Fruit fly (Drosophila melanogaster) whole organism, pupa: ENCODE measurements around the gene Rab8.

ENCODE experiments used
- CG13204 ChIP-seq: fragments of 200-800 bp; sonication (Bioruptor generic); optimal IDR thresholded peaks from 2 replicates; lab custom pipeline; 2018; ENCODE audit warnings: missing biosample characterization, mild to moderate bottlenecking, missing genetic modification characterization, moderate library complexity
- CG14655 ChIP-seq: fragments of 200-800 bp; sonication (Bioruptor generic); optimal IDR thresholded peaks from 3 replicates; lab custom pipeline; 2017; ENCODE audit warnings: mild to moderate bottlenecking, missing biosample characterization, missing genetic modification reagents, missing genetic modification characterization
- CG17806 ChIP-seq: fragments of 200-800 bp; sonication (Bioruptor generic); optimal IDR thresholded peaks from 2 replicates; lab custom pipeline; 2018; ENCODE audit warnings: missing biosample characterization, mild to moderate bottlenecking, missing genetic modification characterization, moderate library complexity
- CG32121 ChIP-seq: fragments of 200-800 bp; sonication (Bioruptor generic); IDR thresholded peaks from 2 replicates; pipeline ENCODE4 v1.3.6; 2022; ENCODE audit warnings: missing biosample characterization, missing genetic modification characterization
- CG34367 ChIP-seq: fragments of 200-800 bp; sonication (Bioruptor generic); optimal IDR thresholded peaks from 2 replicates; lab custom pipeline; 2018; ENCODE audit warnings: missing biosample characterization, mild to moderate bottlenecking, missing genetic modification characterization
- CG8301 ChIP-seq: fragments of 200-800 bp; sonication (Bioruptor generic); optimal IDR thresholded peaks from 2 replicates; lab custom pipeline; 2018; ENCODE audit warnings: missing biosample characterization, mild to moderate bottlenecking, missing genetic modification characterization
- D1 ChIP-seq: fragments of 200-800 bp; sonication (Bioruptor generic); optimal IDR thresholded peaks from 2 replicates; lab custom pipeline; 2018; ENCODE audit warnings: missing biosample characterization, mild to moderate bottlenecking, missing genetic modification characterization, moderate library complexity
- EcR ChIP-seq: fragments of 200-800 bp; sonication (Bioruptor generic); optimal IDR thresholded peaks from 3 replicates; lab custom pipeline; 2019; ENCODE audit warnings: missing biosample characterization, missing genetic modification characterization, mild to moderate bottlenecking, moderate library complexity, missing genetic modification reagents
- Pif1A ChIP-seq: fragments of 200-800 bp; sonication (Bioruptor generic); optimal IDR thresholded peaks from 3 replicates; lab custom pipeline; 2016; ENCODE audit warnings: missing biosample characterization, missing genetic modification characterization
- Pif1B ChIP-seq: fragments of 200-800 bp; sonication (Bioruptor generic); optimal IDR thresholded peaks from 3 replicates; lab custom pipeline; 2016; ENCODE audit warnings: missing biosample characterization, missing genetic modification characterization
- Snoo ChIP-seq: fragments of 200-800 bp; sonication (Bioruptor generic); optimal IDR thresholded peaks from 3 replicates; lab custom pipeline; 2017; ENCODE audit warnings: missing biosample characterization, mild to moderate bottlenecking, missing genetic modification characterization, inconsistent platforms
- fd96Ca ChIP-seq: fragments of 200-800 bp; sonication (Bioruptor generic); IDR thresholded peaks from 3 replicates; pipeline ENCODE4 v1.3.6; 2022; ENCODE audit warnings: missing biosample characterization, missing genetic modification characterization
- gl ChIP-seq: fragments of 200-800 bp; sonication (Bioruptor generic); optimal IDR thresholded peaks from 2 replicates; lab custom pipeline; 2018; ENCODE audit warnings: missing biosample characterization, mild to moderate bottlenecking, missing genetic modification characterization
- rn ChIP-seq: fragments of 200-800 bp; sonication (Bioruptor generic); IDR thresholded peaks from 2 replicates; pipeline ENCODE4 v1.3.6; 2022; ENCODE audit warnings: missing biosample characterization, missing genetic modification characterization

DNA sequence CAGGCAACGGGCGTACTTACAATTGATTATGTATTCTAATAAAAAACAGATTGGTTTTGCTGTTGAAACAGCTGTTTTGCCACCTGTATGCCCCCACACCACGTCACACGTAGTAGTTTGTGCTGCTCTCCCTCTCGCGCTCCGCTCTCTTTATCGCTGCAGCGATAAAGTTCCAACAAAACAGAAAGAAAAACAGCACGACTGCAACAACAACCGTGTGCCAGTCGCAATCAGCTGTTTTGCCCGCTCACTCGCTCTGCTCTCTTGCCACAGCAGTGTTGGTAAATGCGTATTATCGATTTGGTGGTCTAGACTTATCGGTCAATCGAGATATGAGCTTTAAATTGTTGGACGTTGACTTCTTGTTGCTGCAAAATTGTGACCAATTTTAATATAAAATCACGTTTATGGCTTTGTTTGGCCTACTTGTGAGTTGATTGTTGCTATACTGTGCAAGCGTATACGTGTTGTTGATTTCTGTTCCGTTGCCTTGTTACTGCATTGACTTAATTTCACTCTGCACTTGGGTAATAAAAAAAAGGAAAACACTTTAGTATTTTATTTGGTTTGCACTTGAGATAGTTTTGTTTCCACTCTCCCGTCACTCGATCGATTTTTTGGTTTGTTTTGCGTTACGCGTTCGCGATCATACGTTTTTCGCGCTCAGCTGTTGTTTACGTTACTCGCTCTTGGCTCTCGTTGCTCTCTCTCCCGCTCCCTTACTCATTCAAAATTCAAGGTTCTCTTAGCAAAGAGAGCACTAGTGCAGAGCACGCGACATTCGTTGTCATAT, 26.2 kb upstream of the Rab8 start:
- peak; percentile 12 for TF ChIP-seq Pif1A (GFP tag; lab: Kevin White, UChicago)
- peak; percentile 6 for TF ChIP-seq Pif1B (GFP tag; lab: Kevin White, UChicago)
- no peak for TF ChIP-seq D1 (tag; lab: Kevin White, UChicago)
- peak; percentile 52 for TF ChIP-seq CG8301 (tag; lab: Kevin White, UChicago)
- peak; percentile 55; the same call in 2 of the 3 replicates for TF ChIP-seq fd96Ca (GFP tag; lab: Robert Waterston, UW)
- TF ChIP-seq CG13204, result peak; percentile 45
- no peak for TF ChIP-seq Snoo (tag; lab: Kevin White, UChicago)
- TF ChIP-seq CG32121 (GFP tag; lab: Robert Waterston, UW), result peak; percentile 58
- TF ChIP-seq CG14655 (GFP tag; lab: Kevin White, UChicago), result peak; percentile 66
- peak; percentile 74 for TF ChIP-seq EcR (GFP tag; lab: Kevin White, UChicago)
- TF ChIP-seq CG34367 (tag; lab: Kevin White, UChicago), result peak; percentile 40
- peak; percentile 49 for TF ChIP-seq gl
- TF ChIP-seq CG17806 (tag; lab: Kevin White, UChicago), result peak; percentile 3
- TF ChIP-seq rn (GFP tag; lab: Robert Waterston, UW), result no peak
